Worm (Caenorhabditis elegans) whole organism, mixed stage, embryonic: ENCODE measurements around the gene Y61B8B.3.

Source experiments
- M03D4.4 ChIP-seq: sonication (generic microtip); optimal IDR thresholded peaks from 2 replicates; lab custom pipeline; 2017; ENCODE audit warnings: mild to moderate bottlenecking, missing genetic modification characterization, missing compliant biosample characterization
- blmp-1 ChIP-seq: fragments of 150-350 bp; optimal IDR thresholded peaks from 2 replicates; lab custom pipeline; 2014; ENCODE audit warnings: missing biosample characterization, missing genetic modification characterization
- ceh-39 ChIP-seq: fragments of 150-350 bp; optimal IDR thresholded peaks from 2 replicates; lab custom pipeline; 2014; ENCODE audit warnings: missing biosample characterization, missing genetic modification characterization
- ceh-43 ChIP-seq: fragments of 200-800 bp; sonication (Bioruptor generic); optimal IDR thresholded peaks from 2 replicates; lab custom pipeline; 2018; ENCODE audit warnings: mild to moderate bottlenecking, missing genetic modification characterization, moderate library complexity, missing compliant biosample characterization
- ceh-83 ChIP-seq: fragments of 200-800 bp; sonication (Bioruptor generic); optimal IDR thresholded peaks from 2 replicates; lab custom pipeline; 2018; ENCODE audit warnings: mild to moderate bottlenecking, missing genetic modification characterization, missing compliant biosample characterization
- ces-1 ChIP-seq: fragments of 150-350 bp; optimal IDR thresholded peaks from 2 replicates; lab custom pipeline; 2014; ENCODE audit warnings: missing biosample characterization, missing genetic modification reagents, missing genetic modification characterization
- cnd-1 ChIP-seq: fragments of 200-800 bp; sonication (Bioruptor generic); optimal IDR thresholded peaks from 2 replicates; lab custom pipeline; 2018; ENCODE audit warnings: mild to moderate bottlenecking, missing genetic modification characterization, missing compliant biosample characterization
- drap-1 ChIP-seq: fragments of 200-800 bp; sonication (Bioruptor generic); optimal IDR thresholded peaks from 3 replicates; lab custom pipeline; 2018; ENCODE audit warnings: mild to moderate bottlenecking, missing genetic modification characterization, missing compliant biosample characterization
- elt-1 ChIP-seq: sonication (generic microtip); optimal IDR thresholded peaks from 2 replicates; lab custom pipeline; 2017; ENCODE audit warnings: missing genetic modification characterization, mild to moderate bottlenecking, missing compliant biosample characterization, antibody characterized with exemption, moderate library complexity, borderline replicate concordance; ENCODE audit not compliant: insufficient read depth
- elt-3 ChIP-seq: fragments of 150-350 bp; optimal IDR thresholded peaks from 2 replicates; lab custom pipeline; 2014; ENCODE audit warnings: missing biosample characterization, missing genetic modification characterization
- flh-1 ChIP-seq: fragments of 200-800 bp; sonication (Bioruptor generic); optimal IDR thresholded peaks from 2 replicates; lab custom pipeline; 2018; ENCODE audit warnings: mild to moderate bottlenecking, missing genetic modification characterization, moderate library complexity, missing compliant biosample characterization
- ham-2 ChIP-seq: fragments of 200-800 bp; sonication (Bioruptor generic); optimal IDR thresholded peaks from 2 replicates; lab custom pipeline; 2018; ENCODE audit warnings: mild to moderate bottlenecking, missing genetic modification characterization, missing compliant biosample characterization
- hlh-1 ChIP-seq: fragments of 150-350 bp; optimal IDR thresholded peaks from 2 replicates; lab custom pipeline; 2014; ENCODE audit warnings: missing biosample characterization, missing genetic modification reagents, missing genetic modification characterization
- lin-13 ChIP-seq: fragments of 150-350 bp; optimal IDR thresholded peaks from 2 replicates; lab custom pipeline; 2014; ENCODE audit warnings: missing biosample characterization, missing genetic modification characterization
- lin-32 ChIP-seq: fragments of 200-800 bp; sonication (Bioruptor generic); optimal IDR thresholded peaks from 2 replicates; lab custom pipeline; 2018; ENCODE audit warnings: mild to moderate bottlenecking, missing genetic modification characterization, missing compliant biosample characterization
- lsy-2 ChIP-seq: fragments of 150-350 bp; optimal IDR thresholded peaks from 2 replicates; lab custom pipeline; 2014; ENCODE audit warnings: missing biosample characterization, missing genetic modification characterization
- mab-5 ChIP-seq: fragments of 150-350 bp; optimal IDR thresholded peaks from 2 replicates; lab custom pipeline; 2014; ENCODE audit warnings: missing biosample characterization, missing genetic modification characterization
- mep-1 ChIP-seq: fragments of 150-350 bp; optimal IDR thresholded peaks from 2 replicates; lab custom pipeline; 2017; ENCODE audit warnings: missing biosample characterization, missing genetic modification reagents, missing genetic modification characterization, inconsistent platforms
- mls-2 ChIP-seq: sonication (generic microtip); optimal IDR thresholded peaks from 2 replicates; lab custom pipeline; 2016; ENCODE audit warnings: mild to moderate bottlenecking, missing genetic modification characterization, moderate library complexity, missing compliant biosample characterization
- nhr-12 ChIP-seq: fragments of 150-350 bp; optimal IDR thresholded peaks from 2 replicates; lab custom pipeline; 2014; ENCODE audit warnings: missing biosample characterization, missing genetic modification characterization
- nhr-237 ChIP-seq: fragments of 150-350 bp; optimal IDR thresholded peaks from 2 replicates; lab custom pipeline; 2014; ENCODE audit warnings: missing biosample characterization, missing genetic modification characterization
- nhr-28 ChIP-seq: fragments of 150-350 bp; optimal IDR thresholded peaks from 2 replicates; lab custom pipeline; 2014; ENCODE audit warnings: missing biosample characterization, missing genetic modification characterization
- pha-4 ChIP-seq: fragments of 150-350 bp; optimal IDR thresholded peaks from 2 replicates; lab custom pipeline; 2018; ENCODE audit warnings: missing biosample characterization, missing genetic modification reagents, missing genetic modification characterization
- sem-2 ChIP-seq: fragments of 200-800 bp; sonication (Bioruptor generic); optimal IDR thresholded peaks from 2 replicates; lab custom pipeline; 2018; ENCODE audit warnings: mild to moderate bottlenecking, missing genetic modification characterization, missing compliant biosample characterization
- snpc-4 ChIP-seq: fragments of 150-350 bp; optimal IDR thresholded peaks from 2 replicates; lab custom pipeline; 2014; ENCODE audit warnings: missing biosample characterization, missing genetic modification characterization
- tbx-8 ChIP-seq: fragments of 200-800 bp; sonication (Bioruptor generic); optimal IDR thresholded peaks from 2 replicates; lab custom pipeline; 2018; ENCODE audit warnings: mild to moderate bottlenecking, missing genetic modification characterization, moderate library complexity, missing compliant biosample characterization
- unc-120 ChIP-seq: sonication (generic microtip); optimal IDR thresholded peaks from 2 replicates; lab custom pipeline; 2017; ENCODE audit warnings: missing genetic modification characterization, missing compliant biosample characterization; ENCODE audit not compliant: poor library complexity, severe bottlenecking
- unc-62 ChIP-seq: fragments of 150-350 bp; optimal IDR thresholded peaks from 2 replicates; lab custom pipeline; 2014; ENCODE audit warnings: missing biosample characterization, missing genetic modification reagents, missing genetic modification characterization
- zip-8 ChIP-seq: fragments of 150-350 bp; optimal IDR thresholded peaks from 2 replicates; lab custom pipeline; 2014; ENCODE audit warnings: missing biosample characterization, missing genetic modification characterization
- ztf-11 ChIP-seq: fragments of 150-350 bp; optimal IDR thresholded peaks from 2 replicates; lab custom pipeline; 2014; ENCODE audit warnings: missing biosample characterization, missing genetic modification characterization

Y61B8B.3 gene

DNA sequence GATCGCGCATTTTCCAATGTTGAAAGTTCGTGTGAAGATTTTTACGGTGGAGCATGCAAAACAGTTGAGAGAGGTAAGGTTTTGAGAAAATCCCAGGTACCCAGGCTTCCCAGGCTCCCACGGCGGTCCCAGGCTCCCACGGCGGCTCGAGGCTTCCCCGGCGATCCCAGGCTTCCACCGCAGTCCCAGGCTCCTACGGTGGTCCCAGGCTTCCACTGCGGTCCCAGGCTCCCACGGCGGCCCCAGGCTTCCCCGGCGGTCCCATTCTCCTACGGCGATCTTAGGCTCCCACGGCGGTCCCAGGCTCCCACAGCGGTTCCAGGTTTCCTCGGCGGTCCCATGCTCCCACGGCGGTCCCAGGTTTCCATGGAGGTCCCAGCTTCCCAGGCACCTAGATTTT is 11.6 kb upstream of the Y61B8B.3 start:
- TF ChIP-seq snpc-4 (tag; lab: Kevin White, UChicago) = no peak
- TF ChIP-seq drap-1 (GFP tag; lab: Kevin White, UChicago) = peak; percentile 12

DNA sequence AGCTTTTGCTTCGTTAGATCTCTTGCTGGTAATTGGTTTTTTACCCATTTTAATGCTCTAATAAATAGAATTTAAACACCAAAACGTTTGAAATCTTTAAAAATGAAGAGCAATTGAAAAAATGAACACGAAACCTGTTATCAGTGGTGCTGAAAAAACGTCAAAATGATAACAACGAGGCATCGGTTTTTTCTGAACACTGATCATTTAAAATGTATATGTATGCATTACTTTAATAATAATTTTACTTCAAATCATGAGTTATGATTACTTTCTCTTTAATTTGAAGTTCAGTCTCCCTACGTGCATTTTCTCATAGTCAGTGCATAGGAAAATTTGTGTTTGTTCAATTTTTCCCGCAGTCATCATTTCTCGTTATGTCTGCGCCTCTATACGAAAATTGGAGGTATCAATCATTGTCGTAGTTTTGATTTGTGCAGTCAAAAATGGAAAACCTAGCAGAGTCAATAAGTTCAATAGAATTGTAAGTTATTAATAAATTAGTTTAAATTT is 10.2 kb upstream of the Y61B8B.3 start, which contains the start of gene F31E9.3:
Gene F31E9.3 (plus strand): TSS at position 194 of the 513 bp plus-strand sequence.
- TF ChIP-seq ham-2 (GFP tag; lab: Kevin White, UChicago) = no peak
- TF ChIP-seq elt-1 (tag; lab: Kevin White, UChicago) = no peak
- TF ChIP-seq sem-2 (GFP tag; lab: Kevin White, UChicago) = no peak
- no peak for TF ChIP-seq blmp-1
- TF ChIP-seq mab-5 (tag; lab: Kevin White, UChicago) = no peak
- no peak for TF ChIP-seq nhr-12 (tag; lab: Kevin White, UChicago)
- TF ChIP-seq, all 35 proteins: peak for 0

DNA sequence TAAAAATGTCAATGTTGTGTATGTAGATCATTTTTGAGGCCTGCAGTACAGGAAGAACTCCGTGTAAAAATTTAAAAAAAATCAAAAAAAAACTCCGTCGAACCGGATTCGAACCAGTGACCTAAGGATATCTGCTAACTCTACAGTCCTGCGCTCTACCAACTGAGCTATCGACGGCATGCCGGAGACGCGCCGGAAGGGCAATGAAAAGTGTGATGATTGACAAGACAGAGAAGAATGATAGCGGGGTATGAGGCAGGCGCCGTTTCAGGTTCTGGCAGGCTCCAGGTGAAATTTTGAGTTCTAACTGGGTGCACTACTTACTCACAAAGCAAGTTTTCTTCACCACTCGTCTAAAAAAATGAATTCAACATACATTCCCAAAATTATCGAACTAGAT is 5.5 kb upstream of the Y61B8B.3 start, which contains the start of gene srz-58:
Gene srz-58 (plus strand): TSS at position 362 of the 400 bp plus-strand sequence.
- TF ChIP-seq zip-8 (tag; lab: Kevin White, UChicago) (no peak), elt-1 (tag; lab: Kevin White, UChicago) (no peak), mab-5 (tag; lab: Kevin White, UChicago) (no peak), mep-1 (no peak), ces-1 (no peak), ceh-39 (no peak), cnd-1 (no peak), sem-2 (GFP tag; lab: Kevin White, UChicago) (no peak), drap-1 (GFP tag; lab: Kevin White, UChicago) (no peak), blmp-1 (no peak), pha-4 (tag; lab: Kevin White, UChicago) (no peak), mls-2 (tag; lab: Kevin White, UChicago) (no peak), ceh-43 (GFP tag; lab: Kevin White, UChicago) (no peak), elt-3 (tag; lab: Kevin White, UChicago) (no peak), lin-32 (GFP tag; lab: Kevin White, UChicago) (no peak), flh-1 (GFP tag; lab: Kevin White, UChicago) (no peak), nhr-237 (tag; lab: Kevin White, UChicago) (no peak), unc-62 (no peak)

DNA sequence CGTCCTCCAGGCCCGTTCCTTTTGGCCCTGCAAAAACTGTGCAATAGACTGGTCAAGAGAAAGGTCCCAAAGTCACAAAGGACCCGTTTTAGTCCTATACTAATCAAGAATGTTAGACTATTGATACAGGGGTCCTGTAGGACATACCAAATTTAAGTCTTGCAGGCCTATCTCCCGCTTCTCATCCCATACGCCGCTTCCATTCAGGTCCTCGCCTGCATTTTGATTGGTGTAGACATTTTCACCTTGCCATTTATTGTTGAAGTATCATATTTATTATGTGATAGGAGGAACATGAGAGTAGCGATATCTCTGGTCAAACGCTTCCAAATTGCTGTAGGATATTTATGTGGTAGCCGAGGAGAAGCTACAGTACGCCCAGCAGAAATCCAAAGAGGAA is 5.0 kb upstream of the Y61B8B.3 start:
- no peak for TF ChIP-seq tbx-8 (GFP tag; lab: Kevin White, UChicago)
- TF ChIP-seq lsy-2 (tag; lab: Kevin White, UChicago) = no peak
- TF ChIP-seq unc-120 (tag; lab: Kevin White, UChicago) = no peak
- no peak for TF ChIP-seq lin-13 (tag; lab: Kevin White, UChicago)
- TF ChIP-seq ceh-39 = no peak
- no peak for TF ChIP-seq flh-1 (GFP tag; lab: Kevin White, UChicago)
- no peak for TF ChIP-seq elt-3 (tag; lab: Kevin White, UChicago)
- no peak for TF ChIP-seq ceh-83 (GFP tag; lab: Kevin White, UChicago)
- TF ChIP-seq ztf-11 (tag; lab: Kevin White, UChicago) = no peak
- TF ChIP-seq, all 35 proteins: peak for 0

DNA sequence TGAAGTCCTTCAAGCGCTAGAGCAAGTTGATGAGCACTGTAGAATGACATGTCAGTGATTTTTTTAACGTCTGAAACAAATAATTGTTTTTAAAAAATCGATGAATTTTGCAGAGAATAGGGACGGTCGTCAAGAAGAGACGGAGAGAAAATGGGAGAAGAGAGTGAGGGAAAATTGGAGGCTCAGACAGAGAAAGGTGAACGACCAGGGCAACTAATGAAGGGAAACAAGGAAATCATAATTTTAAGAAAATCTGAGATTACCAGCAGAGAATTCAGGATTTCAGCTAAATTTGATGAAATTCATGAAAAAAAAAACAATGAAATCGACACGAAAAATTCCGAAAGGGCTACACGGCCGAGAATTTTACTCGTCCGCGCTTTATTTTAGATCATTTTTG is 2.8 kb upstream of the Y61B8B.3 start, which contains the start of gene F31E9.6:
Gene F31E9.6 (minus strand): TSS at position 91 of the 400 bp plus-strand sequence.
- TF ChIP-seq ces-1 (no peak), nhr-28 (tag; lab: Kevin White, UChicago) (no peak), ceh-83 (GFP tag; lab: Kevin White, UChicago) (no peak), nhr-12 (tag; lab: Kevin White, UChicago) (no peak), mab-5 (tag; lab: Kevin White, UChicago) (no peak), nhr-237 (tag; lab: Kevin White, UChicago) (no peak), drap-1 (GFP tag; lab: Kevin White, UChicago) (no peak), hlh-1 (tag; lab: Kevin White, UChicago) (no peak), unc-120 (tag; lab: Kevin White, UChicago) (no peak), M03D4.4 (tag; lab: Kevin White, UChicago) (no peak)
